Worm (Caenorhabditis elegans) whole organism, L1 larva: Measurements from ENCODE around the gene ccdc-55.

Source experiments
- aly-2 ChIP-seq: fragments of 150-350 bp; optimal IDR thresholded peaks from 2 replicates; lab custom pipeline; 2014; ENCODE audit warnings: missing biosample characterization, missing genetic modification characterization
- ama-1 ChIP-seq: fragments of 150-350 bp; optimal IDR thresholded peaks from 2 replicates; lab custom pipeline; 2014
- blmp-1 ChIP-seq: fragments of 150-350 bp; optimal IDR thresholded peaks from 2 replicates; lab custom pipeline; 2014; ENCODE audit warnings: missing biosample characterization, missing genetic modification characterization
- efl-1 ChIP-seq, 4 experiments: fragments of 150-350 bp; optimal IDR thresholded peaks in 3 of 4; peaks in 1 of 4; 1 replicate in 1 of 4; 2 replicates in 3 of 4; lab custom pipeline; 2014; ENCODE audit warnings: missing biosample characterization in 2 of 4, missing genetic modification characterization in 2 of 4, missing genetic modification reagents in 2 of 4
- fkh-10 ChIP-seq: sonication (generic microtip); optimal IDR thresholded peaks from 2 replicates; lab custom pipeline; 2017; ENCODE audit warnings: missing biosample characterization, missing genetic modification reagents, missing genetic modification characterization
- lsy-2 ChIP-seq, 2 experiments: fragments of 150-350 bp; optimal IDR thresholded peaks; 2 replicates each; lab custom pipeline; 2014; ENCODE audit warnings: missing biosample characterization in 2 of 2, missing genetic modification characterization in 2 of 2
- nhr-20 ChIP-seq: sonication (generic microtip); optimal IDR thresholded peaks from 2 replicates; lab custom pipeline; 2016; ENCODE audit warnings: mild to moderate bottlenecking, missing genetic modification characterization, missing compliant biosample characterization
- nhr-84 ChIP-seq: sonication (generic microtip); optimal IDR thresholded peaks from 2 replicates; lab custom pipeline; 2017; ENCODE audit warnings: missing biosample characterization, missing genetic modification characterization
- skn-1 ChIP-seq: fragments of 150-350 bp; optimal IDR thresholded peaks from 2 replicates; lab custom pipeline; 2014; ENCODE audit warnings: missing biosample characterization, missing genetic modification characterization
- unc-86 ChIP-seq: sonication (generic microtip); optimal IDR thresholded peaks from 2 replicates; lab custom pipeline; 2016; ENCODE audit warnings: missing genetic modification characterization, missing compliant biosample characterization

ce11 chrIII:4151548-4152104 lies 16.9 kb downstream of the ccdc-55 start, which contains the start of the genes wht-3 and har-1:
- TF ChIP-seq aly-2 (tag; lab: Kevin White, UChicago) (no peak), fkh-10 (no peak), nhr-84 (no peak), ama-1 (lab: Kevin White, UChicago) (no peak), blmp-1 (tag; lab: Kevin White, UChicago) (no peak), skn-1 (tag; lab: Kevin White, UChicago) (peak; percentile 57), unc-86 (tag; lab: Kevin White, UChicago) (no peak), efl-1 (optimal IDR thresholded peaks at IDR 0.05; lab: Kevin White, UChicago) (peak in 1 of 2 experiments; percentile 3), efl-1 (GFP tag; optimal IDR thresholded peaks at IDR 0.05 in 1 of 2; lab: Kevin White, UChicago) (no peak), lsy-2 (tag; optimal IDR thresholded peaks at IDR 0.05; lab: Kevin White, UChicago) (no peak), nhr-20 (no peak)
